Worm (Caenorhabditis elegans) whole organism, L4 larva: ENCODE data around the gene nstp-9.

Experiments used
- F10B5.3 ChIP-seq: sonication (generic microtip); optimal IDR thresholded peaks from 2 replicates; lab custom pipeline; 2016; ENCODE audit warnings: mild to moderate bottlenecking, missing genetic modification characterization, missing compliant biosample characterization
- F37D6.2 ChIP-seq: sonication (generic microtip); optimal IDR thresholded peaks from 2 replicates; lab custom pipeline; 2016; ENCODE audit warnings: mild to moderate bottlenecking, missing genetic modification characterization, missing compliant biosample characterization
- F44E2.7 ChIP-seq: fragments of 200-800 bp; sonication (Bioruptor generic); IDR thresholded peaks from 2 replicates; pipeline ENCODE4 v2.1.2; 2022; ENCODE audit warnings: missing genetic modification characterization, missing compliant biosample characterization
- F49E8.2 ChIP-seq: sonication (generic microtip); optimal IDR thresholded peaks from 2 replicates; lab custom pipeline; 2016; ENCODE audit warnings: missing compliant biosample characterization, mild to moderate bottlenecking, missing genetic modification characterization, borderline replicate concordance
- R02D3.7 ChIP-seq: fragments of 150-350 bp; sonication (generic microtip); optimal IDR thresholded peaks from 3 replicates; lab custom pipeline; 2014; ENCODE audit warnings: missing biosample characterization, missing genetic modification characterization
- T20F7.1 ChIP-seq: fragments of 200-800 bp; sonication (Bioruptor generic); optimal IDR thresholded peaks from 2 replicates; lab custom pipeline; 2018; ENCODE audit warnings: mild to moderate bottlenecking, missing genetic modification characterization, missing compliant biosample characterization
- Y5F2A.4 ChIP-seq: fragments of 200-800 bp; sonication (Bioruptor generic); optimal IDR thresholded peaks from 2 replicates; lab custom pipeline; 2018; ENCODE audit warnings: mild to moderate bottlenecking, missing genetic modification characterization, missing compliant biosample characterization
- ZK337.2 ChIP-seq: fragments of 200-800 bp; sonication (Bioruptor generic); IDR thresholded peaks from 2 replicates; pipeline ENCODE4 v1.3.6; 2022; ENCODE audit warnings: missing genetic modification reagents, missing genetic modification characterization, missing compliant biosample characterization
- ama-1 ChIP-seq: fragments of 150-350 bp; optimal IDR thresholded peaks from 2 replicates; lab custom pipeline; 2014; ENCODE audit warnings: inconsistent platforms, mixed read lengths
- attf-4 ChIP-seq: sonication (generic microtip); optimal IDR thresholded peaks from 3 replicates; lab custom pipeline; 2017; ENCODE audit warnings: missing biosample characterization, missing genetic modification characterization
- ceh-20 ChIP-seq: fragments of 200-800 bp; sonication (Bioruptor generic); IDR thresholded peaks from 2 replicates; pipeline ENCODE4 v1.3.6; 2022; ENCODE audit warnings: missing genetic modification reagents, missing genetic modification characterization, missing compliant biosample characterization
- ceh-28 ChIP-seq: fragments of 150-350 bp; optimal IDR thresholded peaks from 2 replicates; lab custom pipeline; 2014; ENCODE audit warnings: missing biosample characterization, missing genetic modification reagents, missing genetic modification characterization
- daf-16 ChIP-seq, 3 experiments: sonication (generic microtip); optimal IDR thresholded peaks; 2 replicates each; lab custom pipeline; 2016 to 2017; ENCODE audit warnings: missing genetic modification characterization in 3 of 3, missing genetic modification reagents in 3 of 3, mild to moderate bottlenecking in 2 of 3, missing compliant biosample characterization in 2 of 3, missing biosample characterization in 1 of 3, moderate library complexity in 1 of 3
- dmd-6 ChIP-seq: fragments of 200-800 bp; sonication (Bioruptor generic); IDR thresholded peaks from 2 replicates; pipeline ENCODE4 v1.3.6; 2022; ENCODE audit warnings: missing genetic modification reagents, missing genetic modification characterization, missing compliant biosample characterization
- dmd-9 ChIP-seq: fragments of 200-800 bp; sonication (Bioruptor generic); IDR thresholded peaks from 2 replicates; pipeline ENCODE4 v1.3.6; 2022; ENCODE audit warnings: missing genetic modification reagents, missing genetic modification characterization, missing compliant biosample characterization
- egl-27 ChIP-seq: sonication (generic microtip); optimal IDR thresholded peaks from 3 replicates; lab custom pipeline; 2017; ENCODE audit warnings: missing biosample characterization, missing genetic modification reagents, missing genetic modification characterization
- egl-43 ChIP-seq: fragments of 200-800 bp; sonication (Bioruptor generic); IDR thresholded peaks from 2 replicates; pipeline ENCODE4 v1.3.6; 2022; ENCODE audit warnings: missing genetic modification reagents, missing genetic modification characterization, missing compliant biosample characterization
- fos-1 ChIP-seq: fragments of 150-350 bp; optimal IDR thresholded peaks from 2 replicates; lab custom pipeline; 2014; ENCODE audit warnings: missing biosample characterization, missing genetic modification characterization
- hlh-11 ChIP-seq: fragments of 200-800 bp; sonication (Bioruptor generic); optimal IDR thresholded peaks from 2 replicates; lab custom pipeline; 2018; ENCODE audit warnings: mild to moderate bottlenecking, missing genetic modification characterization, missing compliant biosample characterization
- lin-1 ChIP-seq: fragments of 200-800 bp; sonication (Bioruptor generic); IDR thresholded peaks from 2 replicates; pipeline ENCODE4 v1.3.6; 2022; ENCODE audit warnings: missing genetic modification reagents, missing genetic modification characterization, missing compliant biosample characterization
- lin-13 ChIP-seq: fragments of 150-350 bp; optimal IDR thresholded peaks from 2 replicates; lab custom pipeline; 2014; ENCODE audit warnings: missing biosample characterization, missing genetic modification reagents, missing genetic modification characterization
- lin-15B ChIP-seq: fragments of 150-350 bp; sonication (generic microtip); optimal IDR thresholded peaks from 3 replicates; lab custom pipeline; 2014; ENCODE audit warnings: missing biosample characterization, missing genetic modification characterization
- lin-29 ChIP-seq: fragments of 200-800 bp; sonication (Bioruptor generic); IDR thresholded peaks from 2 replicates; pipeline ENCODE4 v1.3.6; 2022; ENCODE audit warnings: missing genetic modification reagents, missing genetic modification characterization, missing compliant biosample characterization
- lir-3 ChIP-seq: sonication (generic microtip); optimal IDR thresholded peaks from 2 replicates; lab custom pipeline; 2016; ENCODE audit warnings: mild to moderate bottlenecking, missing genetic modification characterization, missing compliant biosample characterization
- lsy-2 ChIP-seq, 2 experiments: fragments of 150-350 bp in 1 of 2; sonication (generic microtip) in 1 of 2; optimal IDR thresholded peaks; 2 replicates each; lab custom pipeline; 2014 to 2017; ENCODE audit warnings: missing biosample characterization in 2 of 2, missing genetic modification characterization in 2 of 2
- madf-5 ChIP-seq, 2 experiments: fragments of 200-800 bp; sonication (Bioruptor generic); IDR thresholded peaks; 2 replicates each; pipeline ENCODE4 v1.3.6; 2022; ENCODE audit warnings: missing compliant biosample characterization in 2 of 2, missing genetic modification characterization in 2 of 2
- madf-9 ChIP-seq: fragments of 200-800 bp; sonication (Bioruptor generic); conservative IDR thresholded peaks from 2 replicates; pipeline ENCODE4 v1.3.6; 2022; ENCODE audit warnings: missing genetic modification reagents, missing genetic modification characterization, missing compliant biosample characterization
- mdl-1 ChIP-seq, 2 experiments: fragments of 150-350 bp in 1 of 2; sonication (generic microtip) in 1 of 2; optimal IDR thresholded peaks; 2 replicates each; lab custom pipeline; 2014 to 2017; ENCODE audit warnings: missing biosample characterization in 2 of 2, missing genetic modification characterization in 2 of 2
- nhr-10 ChIP-seq: fragments of 150-350 bp; optimal IDR thresholded peaks from 2 replicates; lab custom pipeline; 2014; ENCODE audit warnings: missing biosample characterization, missing genetic modification characterization
- nhr-102 ChIP-seq: sonication (generic microtip); optimal IDR thresholded peaks from 2 replicates; lab custom pipeline; 2016; ENCODE audit warnings: mild to moderate bottlenecking, missing genetic modification characterization, moderate library complexity, missing compliant biosample characterization
- nhr-237 ChIP-seq: sonication (generic microtip); optimal IDR thresholded peaks from 2 replicates; lab custom pipeline; 2017; ENCODE audit warnings: missing biosample characterization, missing genetic modification characterization
- nhr-28 ChIP-seq: fragments of 150-350 bp; optimal IDR thresholded peaks from 2 replicates; lab custom pipeline; 2014; ENCODE audit warnings: missing biosample characterization, missing genetic modification characterization
- nhr-76 ChIP-seq: fragments of 150-350 bp; optimal IDR thresholded peaks from 2 replicates; lab custom pipeline; 2014; ENCODE audit warnings: missing biosample characterization, missing genetic modification characterization
- php-3 ChIP-seq: fragments of 200-800 bp; sonication (Bioruptor generic); IDR thresholded peaks from 2 replicates; pipeline ENCODE4 v1.3.6; 2022; ENCODE audit warnings: missing genetic modification reagents, missing genetic modification characterization, missing compliant biosample characterization
- set-16 ChIP-seq: fragments of 200-800 bp; sonication (Bioruptor generic); IDR thresholded peaks from 2 replicates; pipeline ENCODE4 v1.3.6; 2022; ENCODE audit warnings: missing genetic modification reagents, missing genetic modification characterization, missing compliant biosample characterization
- snpc-1.2 ChIP-seq: fragments of 200-800 bp; sonication (Bioruptor generic); IDR thresholded peaks from 2 replicates; pipeline ENCODE4 v1.3.6; 2022; ENCODE audit warnings: missing genetic modification reagents, missing genetic modification characterization, missing compliant biosample characterization
- tag-97 ChIP-seq: fragments of 200-800 bp; sonication (Bioruptor generic); IDR thresholded peaks from 2 replicates; pipeline ENCODE4 v1.3.6; 2022; ENCODE audit warnings: missing genetic modification characterization, missing compliant biosample characterization
- tra-1 ChIP-seq: fragments of 200-800 bp; sonication (Bioruptor generic); IDR thresholded peaks from 2 replicates; pipeline ENCODE4 v1.3.6; 2022; ENCODE audit warnings: missing genetic modification reagents, missing genetic modification characterization, missing compliant biosample characterization
- unc-39 ChIP-seq: sonication (generic microtip); optimal IDR thresholded peaks from 2 replicates; lab custom pipeline; 2017; ENCODE audit warnings: missing biosample characterization, missing genetic modification characterization
- unc-62 ChIP-seq, 3 experiments: fragments of 150-350 bp in 1 of 3; sonication (generic microtip); optimal IDR thresholded peaks in 2 of 3; peaks in 1 of 3; 1 replicate in 1 of 3; 2 replicates in 2 of 3; lab custom pipeline; 2014 to 2017; ENCODE audit warnings: missing biosample characterization in 3 of 3, missing genetic modification characterization in 3 of 3, missing genetic modification reagents in 3 of 3, missing genotype in 1 of 3
- zfp-2 ChIP-seq: sonication (generic microtip); optimal IDR thresholded peaks from 2 replicates; lab custom pipeline; 2016; ENCODE audit warnings: mild to moderate bottlenecking, missing genetic modification characterization, missing compliant biosample characterization
- zip-11 ChIP-seq: fragments of 200-800 bp; sonication (Bioruptor generic); IDR thresholded peaks from 2 replicates; pipeline ENCODE4 v1.3.6; 2022; ENCODE audit warnings: missing genetic modification characterization, missing compliant biosample characterization
- ztf-11 ChIP-seq: fragments of 150-350 bp; optimal IDR thresholded peaks from 2 replicates; lab custom pipeline; 2014; ENCODE audit warnings: missing biosample characterization, missing genetic modification characterization

Gene nstp-9

ce11 chrX:10963453-10964046, 44.0 kb upstream of the nstp-9 start, which contains the start of gene nas-10 (continued):
- no peak for TF ChIP-seq ceh-20 (GFP tag; lab: Robert Waterston, UW)
- TF ChIP-seq ztf-11, result no peak
- 0 out of 2 replicates have a peak, but pooled peaks have one; percentile 48 for TF ChIP-seq zip-11 (GFP tag; lab: Robert Waterston, UW)

- TF ChIP-seq unc-39, result no peak
- no peak for TF ChIP-seq snpc-1.2
- TF ChIP-seq lsy-2 (tag; optimal IDR thresholded peaks at IDR 0.05; lab: Kevin White, UChicago), result no peak
- no peak for TF ChIP-seq egl-27 (tag; lab: Kevin White, UChicago)
- peak in 1 of 2 experiments; percentile 95 for TF ChIP-seq unc-62 (GFP tag; optimal IDR thresholded peaks at IDR 0.05 in 1 of 2; lab: Kevin White, UChicago)
- no peak for TF ChIP-seq unc-62 (tag; optimal IDR thresholded peaks at IDR 0.05; lab: Kevin White, UChicago)
- no peak for TF ChIP-seq php-3
Measured at ce11 chrX:10961724-10962123, 42.2 kb upstream of the nstp-9 start.

- TF ChIP-seq nhr-102 (tag; lab: Kevin White, UChicago) (no peak), tra-1 (GFP tag; lab: Robert Waterston, UW) (no peak), ztf-11 (no peak), F49E8.2 (tag; lab: Kevin White, UChicago) (no peak), dmd-6 (GFP tag; lab: Robert Waterston, UW) (no peak), ZK337.2 (GFP tag; lab: Robert Waterston, UW) (no peak), mdl-1 (tag; optimal IDR thresholded peaks at IDR 0.05; lab: Kevin White, UChicago) (no peak), dmd-9 (no peak), nhr-76 (tag; lab: Kevin White, UChicago) (no peak), lin-29 (GFP tag; lab: Robert Waterston, UW) (no peak), zfp-2 (tag; lab: Kevin White, UChicago) (no peak), ceh-28 (no peak), F37D6.2 (tag; lab: Kevin White, UChicago) (no peak), T20F7.1 (GFP tag; lab: Kevin White, UChicago) (no peak), set-16 (no peak)
Measured at ce11 chrX:10959136-10959535, 39.6 kb upstream of the nstp-9 start, which contains the start of gene K09C8.2. K09C8.2 (plus strand) TSS chrX:10959436.

ce11 chrX:10958427-10958826, 38.9 kb upstream of the nstp-9 start, which contains the start of gene nlp-19:
nlp-19 (plus strand) TSS chrX:10958727.
- no peak for TF ChIP-seq ama-1 (lab: Kevin White, UChicago)
- TF ChIP-seq ZK337.2 (GFP tag; lab: Robert Waterston, UW), result no peak
- no peak for TF ChIP-seq nhr-102 (tag; lab: Kevin White, UChicago)
- no peak for TF ChIP-seq lin-13
- TF ChIP-seq F10B5.3, result no peak
- TF ChIP-seq fos-1, result no peak
- no peak for TF ChIP-seq lir-3 (tag; lab: Kevin White, UChicago)
- TF ChIP-seq nhr-237 (tag; lab: Kevin White, UChicago), result no peak
- no peak for TF ChIP-seq F44E2.7 (GFP tag; lab: Robert Waterston, UW)
- no peak for TF ChIP-seq lin-15B (tag; lab: Kevin White, UChicago)
- no peak for TF ChIP-seq madf-9 (GFP tag; lab: Robert Waterston, UW)

ce11 chrX:10956972-10957678, 37.6 kb upstream of the nstp-9 start:
- no peak for TF ChIP-seq R02D3.7 (tag; lab: Kevin White, UChicago)
- no peak for TF ChIP-seq daf-16 (GFP tag; optimal IDR thresholded peaks at IDR 0.05; lab: Kevin White, UChicago)
- TF ChIP-seq daf-16 (tag; optimal IDR thresholded peaks at IDR 0.05; lab: Kevin White, UChicago), result peak; percentile 21
- no peak for TF ChIP-seq F37D6.2 (tag; lab: Kevin White, UChicago)
- TF ChIP-seq nhr-10 (tag; lab: Kevin White, UChicago), result no peak
- TF ChIP-seq lin-1, result 0 out of 2 replicates have a peak, but pooled peaks have one; percentile 13
- TF ChIP-seq Y5F2A.4 (GFP tag; lab: Kevin White, UChicago), result no peak
- TF ChIP-seq nhr-28, result peak; percentile 45
- TF ChIP-seq madf-5 (GFP tag; IDR thresholded peaks at IDR 0.05; lab: Robert Waterston, UW), result no peak
- TF ChIP-seq hlh-11 (tag; lab: Kevin White, UChicago), result peak; percentile 11
- TF ChIP-seq lin-13, result no peak
- TF ChIP-seq ZK337.2 (GFP tag; lab: Robert Waterston, UW), result no peak
- no peak for TF ChIP-seq tag-97 (GFP tag; lab: Robert Waterston, UW)
- no peak for TF ChIP-seq egl-43
- TF ChIP-seq attf-4 (tag; lab: Kevin White, UChicago), result no peak
